Fruit fly (Drosophila melanogaster) whole organism, adult: ENCODE measurements around the gene TwdlB.

Experiments
- CG11617 ChIP-seq: fragments of 200-800 bp; sonication (Bioruptor generic); optimal IDR thresholded peaks from 2 replicates; lab custom pipeline; 2017; ENCODE audit warnings: mild to moderate bottlenecking, missing biosample characterization, missing genetic modification reagents, missing genetic modification characterization
- CG12768 ChIP-seq: fragments of 200-800 bp; sonication (Bioruptor generic); optimal IDR thresholded peaks from 2 replicates; lab custom pipeline; 2017; ENCODE audit warnings: missing biosample characterization, missing genetic modification characterization, mild to moderate bottlenecking, moderate library complexity, missing genetic modification reagents
- CG14711 ChIP-seq: fragments of 200-800 bp; sonication (Bioruptor generic); optimal IDR thresholded peaks from 2 replicates; lab custom pipeline; 2018; ENCODE audit warnings: missing biosample characterization, mild to moderate bottlenecking, missing genetic modification characterization, moderate library complexity
- CG5204 ChIP-seq: fragments of 200-800 bp; sonication (Bioruptor generic); optimal IDR thresholded peaks from 2 replicates; lab custom pipeline; 2016; ENCODE audit warnings: missing biosample characterization, missing genetic modification characterization
- CG7045 ChIP-seq: fragments of 200-800 bp; sonication (Bioruptor generic); optimal IDR thresholded peaks from 2 replicates; lab custom pipeline; 2017; ENCODE audit warnings: missing biosample characterization, mild to moderate bottlenecking, missing genetic modification characterization
- Clk ChIP-seq: fragments of 200-800 bp; sonication (Bioruptor generic); optimal IDR thresholded peaks from 2 replicates; lab custom pipeline; 2017; ENCODE audit warnings: missing biosample characterization, missing genetic modification characterization
- Crg-1 ChIP-seq: fragments of 200-800 bp; sonication (Bioruptor generic); optimal IDR thresholded peaks from 2 replicates; lab custom pipeline; 2016; ENCODE audit warnings: missing biosample characterization, missing genetic modification characterization
- Hr96 ChIP-seq: fragments of 200-800 bp; sonication (Bioruptor generic); optimal IDR thresholded peaks from 2 replicates; lab custom pipeline; 2016; ENCODE audit warnings: missing biosample characterization, missing genetic modification characterization
- Mnt ChIP-seq: fragments of 200-800 bp; sonication (Bioruptor generic); optimal IDR thresholded peaks from 2 replicates; lab custom pipeline; 2016; ENCODE audit warnings: missing biosample characterization, mild to moderate bottlenecking, missing genetic modification characterization
- bab1 ChIP-seq: fragments of 200-800 bp; sonication (Bioruptor generic); optimal IDR thresholded peaks from 3 replicates; lab custom pipeline; 2019; ENCODE audit warnings: missing biosample characterization, mild to moderate bottlenecking, missing genetic modification characterization, moderate library complexity
- cic ChIP-seq: fragments of 200-800 bp; sonication (Bioruptor generic); optimal IDR thresholded peaks from 2 replicates; lab custom pipeline; 2017; ENCODE audit warnings: missing biosample characterization, mild to moderate bottlenecking, missing genetic modification characterization, moderate library complexity
- cnc ChIP-seq, 2 experiments: fragments of >200 bp; optimal IDR thresholded peaks; 2 replicates each; lab custom pipeline; 2017
- kay ChIP-seq: fragments of 200-800 bp; sonication (Bioruptor generic); peaks from one replicate; lab custom pipeline; 2016; ENCODE audit warnings: missing biosample characterization, missing genetic modification characterization, borderline replicate concordance
- ovo ChIP-seq: fragments of 200-800 bp; sonication (Bioruptor generic); optimal IDR thresholded peaks from 2 replicates; lab custom pipeline; 2016; ENCODE audit warnings: missing biosample characterization, missing genetic modification characterization
- pad ChIP-seq: fragments of 200-800 bp; sonication (Bioruptor generic); optimal IDR thresholded peaks from 3 replicates; lab custom pipeline; 2017; ENCODE audit warnings: missing biosample characterization, missing genetic modification characterization, mild to moderate bottlenecking, moderate library complexity, missing genetic modification reagents
- tj ChIP-seq: fragments of 200-800 bp; sonication (Bioruptor generic); optimal IDR thresholded peaks from 3 replicates; lab custom pipeline; 2017; ENCODE audit warnings: missing biosample characterization, mild to moderate bottlenecking, missing genetic modification characterization, moderate library complexity

Gene TwdlB

dm6 chr3R:26593847-26594542 is 29.3 kb downstream of the TwdlB start:
- TF ChIP-seq CG12768 (GFP tag; lab: Kevin White, UChicago) (no peak), CG14711 (tag; lab: Kevin White, UChicago) (no peak), ovo (GFP tag; lab: Kevin White, UChicago) (no peak), Clk (GFP tag; lab: Kevin White, UChicago) (no peak), Mnt (no peak), cic (GFP tag; lab: Kevin White, UChicago) (no peak), cnc (optimal IDR thresholded peaks at IDR 0.05; lab: Kevin White, UChicago) (no peak)

- TF ChIP-seq tj (GFP tag; lab: Kevin White, UChicago) (no peak), cnc (optimal IDR thresholded peaks at IDR 0.05; lab: Kevin White, UChicago) (no peak), Hr96 (peak; percentile 13), bab1 (GFP tag; lab: Kevin White, UChicago) (no peak), pad (no peak), kay (GFP tag; lab: Kevin White, UChicago) (no peak), CG11617 (GFP tag; lab: Kevin White, UChicago) (peak; percentile 4), ovo (GFP tag; lab: Kevin White, UChicago) (no peak), CG12768 (GFP tag; lab: Kevin White, UChicago) (peak; percentile 27), cic (GFP tag; lab: Kevin White, UChicago) (no peak), Crg-1 (GFP tag; lab: Kevin White, UChicago) (no peak), Clk (GFP tag; lab: Kevin White, UChicago) (no peak), CG14711 (tag; lab: Kevin White, UChicago) (no peak), CG5204 (no peak), CG7045 (GFP tag; lab: Kevin White, UChicago) (no peak)
Observed at dm6 chr3R:26588158-26588584, 35.2 kb downstream of the TwdlB start.
